Worm (Caenorhabditis elegans) whole organism, mixed stage, embryonic: Measurements from ENCODE around the gene pqn-80.

Experiments
- M03D4.4 ChIP-seq: sonication (generic microtip); optimal IDR thresholded peaks from 2 replicates; lab custom pipeline; 2017; ENCODE audit warnings: mild to moderate bottlenecking, missing genetic modification characterization, missing compliant biosample characterization
- bed-3 ChIP-seq: fragments of 200-800 bp; sonication (Bioruptor generic); optimal IDR thresholded peaks from 3 replicates; lab custom pipeline; 2018; ENCODE audit warnings: mild to moderate bottlenecking, missing genetic modification characterization, moderate library complexity, missing compliant biosample characterization
- blmp-1 ChIP-seq: fragments of 150-350 bp; optimal IDR thresholded peaks from 2 replicates; lab custom pipeline; 2014; ENCODE audit warnings: missing biosample characterization, missing genetic modification characterization
- ceh-39 ChIP-seq: fragments of 150-350 bp; optimal IDR thresholded peaks from 2 replicates; lab custom pipeline; 2014; ENCODE audit warnings: missing biosample characterization, missing genetic modification characterization
- ceh-43 ChIP-seq: fragments of 200-800 bp; sonication (Bioruptor generic); optimal IDR thresholded peaks from 2 replicates; lab custom pipeline; 2018; ENCODE audit warnings: mild to moderate bottlenecking, missing genetic modification characterization, moderate library complexity, missing compliant biosample characterization
- ceh-83 ChIP-seq: fragments of 200-800 bp; sonication (Bioruptor generic); optimal IDR thresholded peaks from 2 replicates; lab custom pipeline; 2018; ENCODE audit warnings: mild to moderate bottlenecking, missing genetic modification characterization, missing compliant biosample characterization
- ces-1 ChIP-seq: fragments of 150-350 bp; optimal IDR thresholded peaks from 2 replicates; lab custom pipeline; 2014; ENCODE audit warnings: missing biosample characterization, missing genetic modification reagents, missing genetic modification characterization
- cnd-1 ChIP-seq: fragments of 200-800 bp; sonication (Bioruptor generic); optimal IDR thresholded peaks from 2 replicates; lab custom pipeline; 2018; ENCODE audit warnings: mild to moderate bottlenecking, missing genetic modification characterization, missing compliant biosample characterization
- drap-1 ChIP-seq: fragments of 200-800 bp; sonication (Bioruptor generic); optimal IDR thresholded peaks from 3 replicates; lab custom pipeline; 2018; ENCODE audit warnings: mild to moderate bottlenecking, missing genetic modification characterization, missing compliant biosample characterization
- elt-1 ChIP-seq: sonication (generic microtip); optimal IDR thresholded peaks from 2 replicates; lab custom pipeline; 2017; ENCODE audit warnings: missing genetic modification characterization, mild to moderate bottlenecking, missing compliant biosample characterization, antibody characterized with exemption, moderate library complexity, borderline replicate concordance; ENCODE audit not compliant: insufficient read depth
- elt-3 ChIP-seq: fragments of 150-350 bp; optimal IDR thresholded peaks from 2 replicates; lab custom pipeline; 2014; ENCODE audit warnings: missing biosample characterization, missing genetic modification characterization
- flh-1 ChIP-seq: fragments of 200-800 bp; sonication (Bioruptor generic); optimal IDR thresholded peaks from 2 replicates; lab custom pipeline; 2018; ENCODE audit warnings: mild to moderate bottlenecking, missing genetic modification characterization, moderate library complexity, missing compliant biosample characterization
- ham-2 ChIP-seq: fragments of 200-800 bp; sonication (Bioruptor generic); optimal IDR thresholded peaks from 2 replicates; lab custom pipeline; 2018; ENCODE audit warnings: mild to moderate bottlenecking, missing genetic modification characterization, missing compliant biosample characterization
- hlh-1 ChIP-seq: fragments of 150-350 bp; optimal IDR thresholded peaks from 2 replicates; lab custom pipeline; 2014; ENCODE audit warnings: missing biosample characterization, missing genetic modification reagents, missing genetic modification characterization
- lin-13 ChIP-seq: fragments of 150-350 bp; optimal IDR thresholded peaks from 2 replicates; lab custom pipeline; 2014; ENCODE audit warnings: missing biosample characterization, missing genetic modification characterization
- lin-32 ChIP-seq: fragments of 200-800 bp; sonication (Bioruptor generic); optimal IDR thresholded peaks from 2 replicates; lab custom pipeline; 2018; ENCODE audit warnings: mild to moderate bottlenecking, missing genetic modification characterization, missing compliant biosample characterization
- lsy-2 ChIP-seq: fragments of 150-350 bp; optimal IDR thresholded peaks from 2 replicates; lab custom pipeline; 2014; ENCODE audit warnings: missing biosample characterization, missing genetic modification characterization
- mab-5 ChIP-seq: fragments of 150-350 bp; optimal IDR thresholded peaks from 2 replicates; lab custom pipeline; 2014; ENCODE audit warnings: missing biosample characterization, missing genetic modification characterization
- mep-1 ChIP-seq: fragments of 150-350 bp; optimal IDR thresholded peaks from 2 replicates; lab custom pipeline; 2017; ENCODE audit warnings: missing biosample characterization, missing genetic modification reagents, missing genetic modification characterization, inconsistent platforms
- mls-2 ChIP-seq: sonication (generic microtip); optimal IDR thresholded peaks from 2 replicates; lab custom pipeline; 2016; ENCODE audit warnings: mild to moderate bottlenecking, missing genetic modification characterization, moderate library complexity, missing compliant biosample characterization
- nhr-12 ChIP-seq: fragments of 150-350 bp; optimal IDR thresholded peaks from 2 replicates; lab custom pipeline; 2014; ENCODE audit warnings: missing biosample characterization, missing genetic modification characterization
- nhr-2 ChIP-seq: fragments of 150-350 bp; optimal IDR thresholded peaks from 2 replicates; lab custom pipeline; 2014; ENCODE audit warnings: missing biosample characterization, missing genetic modification characterization
- nhr-237 ChIP-seq: fragments of 150-350 bp; optimal IDR thresholded peaks from 2 replicates; lab custom pipeline; 2014; ENCODE audit warnings: missing biosample characterization, missing genetic modification characterization
- nhr-28 ChIP-seq: fragments of 150-350 bp; optimal IDR thresholded peaks from 2 replicates; lab custom pipeline; 2014; ENCODE audit warnings: missing biosample characterization, missing genetic modification characterization
- nhr-76 ChIP-seq: sonication (generic microtip); optimal IDR thresholded peaks from 2 replicates; lab custom pipeline; 2017; ENCODE audit warnings: missing biosample characterization, missing genetic modification characterization
- pha-4 ChIP-seq: fragments of 150-350 bp; optimal IDR thresholded peaks from 2 replicates; lab custom pipeline; 2018; ENCODE audit warnings: missing biosample characterization, missing genetic modification reagents, missing genetic modification characterization
- sem-2 ChIP-seq: fragments of 200-800 bp; sonication (Bioruptor generic); optimal IDR thresholded peaks from 2 replicates; lab custom pipeline; 2018; ENCODE audit warnings: mild to moderate bottlenecking, missing genetic modification characterization, missing compliant biosample characterization
- snpc-4 ChIP-seq: fragments of 150-350 bp; optimal IDR thresholded peaks from 2 replicates; lab custom pipeline; 2014; ENCODE audit warnings: missing biosample characterization, missing genetic modification characterization
- sptf-1 ChIP-seq: sonication (generic microtip); optimal IDR thresholded peaks from 2 replicates; lab custom pipeline; 2017; ENCODE audit warnings: mild to moderate bottlenecking, missing genetic modification characterization, moderate library complexity, missing compliant biosample characterization
- tbx-8 ChIP-seq: fragments of 200-800 bp; sonication (Bioruptor generic); optimal IDR thresholded peaks from 2 replicates; lab custom pipeline; 2018; ENCODE audit warnings: mild to moderate bottlenecking, missing genetic modification characterization, moderate library complexity, missing compliant biosample characterization
- unc-120 ChIP-seq: sonication (generic microtip); optimal IDR thresholded peaks from 2 replicates; lab custom pipeline; 2017; ENCODE audit warnings: missing genetic modification characterization, missing compliant biosample characterization; ENCODE audit not compliant: poor library complexity, severe bottlenecking
- unc-39 ChIP-seq: fragments of 150-350 bp; optimal IDR thresholded peaks from 2 replicates; lab custom pipeline; 2014; ENCODE audit warnings: missing biosample characterization, missing genetic modification characterization
- unc-62 ChIP-seq: fragments of 150-350 bp; optimal IDR thresholded peaks from 2 replicates; lab custom pipeline; 2014; ENCODE audit warnings: missing biosample characterization, missing genetic modification reagents, missing genetic modification characterization
- zip-8 ChIP-seq: fragments of 150-350 bp; optimal IDR thresholded peaks from 2 replicates; lab custom pipeline; 2014; ENCODE audit warnings: missing biosample characterization, missing genetic modification characterization
- ztf-11 ChIP-seq: fragments of 150-350 bp; optimal IDR thresholded peaks from 2 replicates; lab custom pipeline; 2014; ENCODE audit warnings: missing biosample characterization, missing genetic modification characterization

pqn-80 gene

ce11 chrIII:12612519-12612935 is 13.8 kb upstream of the pqn-80 start (continued):
- no peak for TF ChIP-seq snpc-4 (tag; lab: Kevin White, UChicago)
- peak; percentile 93 for TF ChIP-seq lin-13
- TF ChIP-seq ceh-83 (GFP tag; lab: Kevin White, UChicago), result no peak
- no peak for TF ChIP-seq ceh-43 (GFP tag; lab: Kevin White, UChicago)

DNA sequence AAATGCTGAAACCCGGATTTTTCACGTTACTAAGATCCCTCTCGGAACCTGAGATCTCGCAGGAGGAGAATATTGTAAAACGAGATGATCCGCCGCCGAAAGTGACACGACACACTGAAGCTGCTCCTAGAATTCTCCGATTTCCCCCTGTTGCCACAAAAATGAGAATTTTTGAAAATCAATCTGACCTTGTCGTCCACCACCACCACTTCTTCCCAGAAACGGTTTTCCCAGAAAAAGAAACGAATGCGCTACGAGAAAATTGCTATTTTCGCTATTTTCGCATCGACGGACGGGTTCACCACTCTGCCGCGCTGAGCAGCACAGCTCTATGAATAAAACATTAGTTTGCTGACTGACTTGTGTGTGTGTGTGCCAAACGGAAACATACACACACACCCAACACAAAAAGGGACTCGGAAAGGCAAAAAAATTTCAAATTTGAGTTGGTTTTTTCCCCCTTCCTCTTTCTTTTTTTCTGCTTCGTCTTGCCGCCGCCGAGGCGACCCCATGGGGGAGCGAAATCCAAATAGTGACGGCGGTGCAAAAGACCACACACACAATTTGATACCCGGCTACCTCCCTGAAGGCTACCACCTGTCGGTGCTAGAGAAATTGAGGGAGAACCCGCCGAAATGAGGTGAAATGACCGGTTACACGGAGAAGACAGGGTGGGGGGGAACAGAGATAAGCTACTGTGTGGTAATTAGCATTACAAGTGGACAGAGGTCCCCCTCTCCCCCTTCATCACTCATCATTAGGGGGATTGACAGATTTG is 13.0 kb upstream of the pqn-80 start:
- TF ChIP-seq blmp-1 (tag; lab: Kevin White, UChicago) (no peak), unc-39 (no peak), sptf-1 (peak; percentile 63), zip-8 (no peak), nhr-2 (tag; lab: Kevin White, UChicago) (peak; percentile 84), elt-1 (no peak), lin-13 (no peak), elt-3 (no peak), mep-1 (no peak), bed-3 (GFP tag; lab: Kevin White, UChicago) (no peak), tbx-8 (GFP tag; lab: Kevin White, UChicago) (no peak), mls-2 (tag; lab: Kevin White, UChicago) (peak; percentile 56), hlh-1 (tag; lab: Kevin White, UChicago) (peak; percentile 76), lin-32 (GFP tag; lab: Kevin White, UChicago) (peak; percentile 68), lsy-2 (tag; lab: Kevin White, UChicago) (no peak), mab-5 (no peak), cnd-1 (tag; lab: Kevin White, UChicago) (peak; percentile 56), flh-1 (GFP tag; lab: Kevin White, UChicago) (no peak), nhr-12 (tag; lab: Kevin White, UChicago) (no peak), nhr-237 (no peak), sem-2 (no peak), ztf-11 (peak; percentile 7), ceh-43 (GFP tag; lab: Kevin White, UChicago) (peak; percentile 71), M03D4.4 (tag; lab: Kevin White, UChicago) (no peak), pha-4 (tag; lab: Kevin White, UChicago) (no peak), ces-1 (peak; percentile 11), ceh-83 (GFP tag; lab: Kevin White, UChicago) (peak; percentile 37), ceh-39 (tag; lab: Kevin White, UChicago) (no peak), unc-62 (peak; percentile 81), nhr-76 (tag; lab: Kevin White, UChicago) (no peak), snpc-4 (tag; lab: Kevin White, UChicago) (no peak), nhr-28 (no peak), unc-120 (tag; lab: Kevin White, UChicago) (peak; percentile 25), ham-2 (GFP tag; lab: Kevin White, UChicago) (peak; percentile 43), drap-1 (GFP tag; lab: Kevin White, UChicago) (peak; percentile 32)

DNA sequence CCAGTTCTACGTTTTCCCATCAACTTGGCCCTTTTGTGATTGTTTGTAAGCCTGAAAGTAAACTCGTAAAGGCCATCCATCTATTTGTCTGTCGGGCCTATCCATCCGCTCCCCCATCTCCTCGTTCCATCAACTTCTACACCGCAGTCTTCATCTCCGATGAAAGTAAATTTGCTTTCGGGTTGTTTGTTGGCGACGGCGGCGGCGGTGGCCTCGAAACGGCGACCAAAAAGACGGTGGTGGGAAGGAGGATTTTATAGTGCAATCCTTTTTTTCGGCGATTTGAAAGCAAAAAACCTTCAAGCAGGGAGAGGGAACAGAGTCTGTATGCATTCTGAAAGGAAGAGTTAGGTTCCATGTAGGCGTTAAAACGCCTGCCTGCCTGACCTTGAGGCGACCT is 12.2 kb upstream of the pqn-80 start:
- no peak for TF ChIP-seq zip-8
- no peak for TF ChIP-seq unc-120 (tag; lab: Kevin White, UChicago)
- no peak for TF ChIP-seq sem-2
- TF ChIP-seq bed-3 (GFP tag; lab: Kevin White, UChicago), result no peak
- TF ChIP-seq M03D4.4 (tag; lab: Kevin White, UChicago), result no peak
- no peak for TF ChIP-seq nhr-237
- no peak for TF ChIP-seq lin-32 (GFP tag; lab: Kevin White, UChicago)
- no peak for TF ChIP-seq ceh-39 (tag; lab: Kevin White, UChicago)
- no peak for TF ChIP-seq mls-2 (tag; lab: Kevin White, UChicago)
- TF ChIP-seq unc-62, result no peak
- no peak for TF ChIP-seq snpc-4 (tag; lab: Kevin White, UChicago)
- no peak for TF ChIP-seq elt-3
- no peak for TF ChIP-seq elt-1
- no peak for TF ChIP-seq pha-4 (tag; lab: Kevin White, UChicago)
- TF ChIP-seq nhr-76 (tag; lab: Kevin White, UChicago), result no peak
